Worm (Caenorhabditis elegans) whole organism, late embryonic: Measurements from ENCODE around the gene C06A1.6.

Experiments
- ahr-1 ChIP-seq: sonication (generic microtip); optimal IDR thresholded peaks from 2 replicates; lab custom pipeline; 2016; ENCODE audit warnings: missing genetic modification characterization, missing compliant biosample characterization
- dve-1 ChIP-seq: sonication (generic microtip); optimal IDR thresholded peaks from 2 replicates; lab custom pipeline; 2017; ENCODE audit warnings: antibody characterized with exemption, mild to moderate bottlenecking, missing genetic modification characterization, missing compliant biosample characterization
- eyg-1 ChIP-seq: sonication (generic microtip); optimal IDR thresholded peaks from 2 replicates; lab custom pipeline; 2016; ENCODE audit warnings: missing genotype, missing genetic modification characterization, missing compliant biosample characterization
- fkh-10 ChIP-seq: fragments of 150-350 bp; optimal IDR thresholded peaks from 2 replicates; lab custom pipeline; 2014; ENCODE audit warnings: missing biosample characterization, missing genetic modification reagents, missing genetic modification characterization
- madf-2 ChIP-seq: sonication (generic microtip); optimal IDR thresholded peaks from 2 replicates; lab custom pipeline; 2017; ENCODE audit warnings: missing genetic modification characterization, missing compliant biosample characterization
- nfya-1 ChIP-seq: sonication (generic microtip); optimal IDR thresholded peaks from 2 replicates; lab custom pipeline; 2017; ENCODE audit warnings: missing genetic modification characterization, mild to moderate bottlenecking, missing compliant biosample characterization, antibody characterized with exemption, moderate library complexity
- tbx-7 ChIP-seq: sonication (generic microtip); optimal IDR thresholded peaks from 2 replicates; lab custom pipeline; 2016; ENCODE audit warnings: missing genotype, missing genetic modification characterization, missing compliant biosample characterization

ce11 chrII:10525134-10525533 is 39.3 kb downstream of the C06A1.6 start:
- TF ChIP-seq dve-1: no peak
- TF ChIP-seq fkh-10: no peak
- no peak for TF ChIP-seq madf-2 (tag; lab: Kevin White, UChicago)
- no peak for TF ChIP-seq tbx-7
- TF ChIP-seq eyg-1 (tag; lab: Kevin White, UChicago): no peak
- TF ChIP-seq nfya-1 (tag; lab: Kevin White, UChicago): no peak
- no peak for TF ChIP-seq ahr-1
